Fruit fly (Drosophila melanogaster) whole organism: Measurements from ENCODE around the gene Pif1A.

Experiments
- CG8478 ChIP-seq: fragments of >200 bp; optimal IDR thresholded peaks from 2 replicates; lab custom pipeline; 2018; ENCODE audit warnings: inconsistent platforms
- Dll ChIP-seq: fragments of >200 bp; optimal IDR thresholded peaks from 2 replicates; lab custom pipeline; 2017
- EcR ChIP-seq, 2 experiments: fragments of >200 bp; optimal IDR thresholded peaks; 2 replicates each; lab custom pipeline; 2017; ENCODE audit warnings: missing biosample characterization in 2 of 2, missing genetic modification characterization in 2 of 2, missing genetic modification reagents in 2 of 2
- pan ChIP-seq: fragments of >200 bp; optimal IDR thresholded peaks from 2 replicates; lab custom pipeline; 2017
- psq ChIP-seq: fragments of >200 bp; optimal IDR thresholded peaks from 2 replicates; lab custom pipeline; 2017
- usp ChIP-seq: fragments of >200 bp; optimal IDR thresholded peaks from 2 replicates; lab custom pipeline; 2017; ENCODE audit warnings: missing biosample characterization, missing genetic modification characterization, mixed read lengths

Pif1A gene

DNA sequence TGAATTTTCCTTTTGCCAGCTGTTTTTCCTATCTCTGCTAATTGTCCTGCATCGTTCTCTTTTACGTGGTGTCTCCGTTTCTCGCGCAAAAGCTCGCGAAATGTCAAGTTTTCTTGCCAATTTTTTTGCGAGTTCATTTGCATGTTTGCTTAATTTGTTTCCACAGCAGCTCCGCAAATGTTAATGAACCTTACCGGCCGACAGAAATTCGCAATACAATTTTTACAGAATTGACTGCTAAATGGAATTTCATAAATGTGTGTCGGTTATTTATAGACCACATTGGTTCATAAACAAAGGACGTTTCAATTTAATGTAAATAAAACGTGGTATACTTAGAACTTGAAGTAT, 52.2 kb downstream of the Pif1A start:
- no peak for TF ChIP-seq Dll (lab: Kevin White, UChicago)
- no peak for TF ChIP-seq CG8478 (lab: Kevin White, UChicago)
- TF ChIP-seq EcR (GFP tag; optimal IDR thresholded peaks at IDR 0.05; lab: Kevin White, UChicago), result no peak
- no peak for TF ChIP-seq pan (lab: Kevin White, UChicago)
- no peak for TF ChIP-seq psq (lab: Kevin White, UChicago)
- TF ChIP-seq usp (GFP tag; lab: Kevin White, UChicago), result no peak

DNA sequence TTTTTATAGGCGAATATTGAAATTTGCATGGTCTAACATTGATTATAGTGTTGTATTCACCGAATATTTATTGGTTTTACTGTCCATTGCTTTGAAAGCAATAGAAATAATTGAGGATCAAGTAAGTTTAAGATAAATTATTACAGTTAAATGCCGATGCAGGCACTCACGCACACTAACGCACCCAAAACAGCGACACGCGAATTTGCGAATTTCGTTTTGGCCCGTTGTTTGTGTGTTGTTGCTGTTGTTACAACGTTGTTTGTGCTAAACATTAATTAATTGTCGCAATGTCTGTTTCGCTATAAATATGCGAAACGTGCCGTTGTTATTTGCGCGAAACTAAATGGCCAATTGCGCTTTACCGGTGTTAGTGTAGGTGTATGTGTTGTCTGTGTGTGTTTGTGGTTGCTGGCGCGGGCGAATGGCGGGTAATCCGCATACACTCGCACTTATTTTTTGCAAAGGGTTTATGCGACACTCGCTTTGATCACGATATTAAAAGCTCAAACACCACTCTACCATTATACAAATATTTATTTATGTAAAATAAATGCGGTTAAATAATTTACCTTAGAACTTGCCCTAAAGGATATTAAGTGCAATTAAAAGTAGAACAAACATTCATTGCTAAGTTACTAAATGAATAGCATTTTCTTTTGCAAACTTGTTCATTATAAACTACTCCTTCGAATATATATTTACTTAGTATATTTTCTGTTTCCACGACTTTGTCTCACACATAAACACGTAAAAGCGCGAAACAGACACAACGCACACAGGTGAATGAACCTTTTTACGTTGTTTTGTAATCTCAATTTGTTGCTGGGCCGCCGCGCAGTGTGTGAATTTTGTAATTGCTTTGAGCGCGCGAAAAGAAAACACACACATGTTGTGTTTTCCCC, 52.9 kb downstream of the Pif1A start:
- TF ChIP-seq Dll (lab: Kevin White, UChicago) (no peak), psq (lab: Kevin White, UChicago) (no peak), EcR (GFP tag; optimal IDR thresholded peaks at IDR 0.05; lab: Kevin White, UChicago) (peak; percentile 66 to 75), usp (GFP tag; lab: Kevin White, UChicago) (no peak), CG8478 (lab: Kevin White, UChicago) (no peak)

DNA sequence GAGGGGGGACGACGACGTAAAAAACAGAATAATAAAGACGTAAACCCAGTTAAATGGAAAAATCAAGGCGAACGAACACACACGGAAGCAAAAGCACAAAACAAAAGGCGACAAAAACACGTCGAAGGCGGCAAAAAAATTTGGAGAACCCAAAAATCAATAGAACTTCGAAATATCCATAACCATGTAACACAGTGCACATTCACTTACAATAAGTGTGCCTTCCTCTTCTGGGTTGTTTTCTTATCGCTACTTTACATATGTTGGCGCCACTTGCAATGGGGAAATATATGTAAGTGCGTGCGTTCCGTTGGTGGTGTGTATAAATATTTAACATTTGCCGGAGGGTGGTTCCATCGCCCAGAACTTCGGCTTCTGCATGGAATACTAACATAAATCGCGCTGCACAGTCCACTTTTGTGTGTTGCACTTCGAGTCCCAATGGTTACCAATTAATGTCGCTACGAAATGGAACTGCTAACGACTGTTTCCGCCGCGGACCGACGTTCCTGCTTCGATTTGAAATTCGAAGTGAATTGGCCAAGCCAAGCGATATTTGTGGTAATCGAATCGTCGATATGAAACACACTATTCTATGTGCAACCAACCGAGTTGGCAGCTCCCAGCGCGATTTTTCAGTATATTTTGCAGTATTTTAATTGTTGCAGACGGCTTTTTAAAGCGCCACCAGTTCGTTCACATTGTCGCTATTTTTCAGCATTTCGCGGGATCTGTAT, 53.7 kb downstream of the Pif1A start, which contains the start of the genes CG9801 and Nasp:
Gene CG9801, minus strand, starts transcription at position 542 of the 737 bp plus-strand sequence.
Gene Nasp, plus strand, starts transcription at position 665 of the 737 bp plus-strand sequence.
- TF ChIP-seq CG8478 (lab: Kevin White, UChicago) (no peak), EcR (GFP tag; optimal IDR thresholded peaks at IDR 0.05; lab: Kevin White, UChicago) (no peak), pan (lab: Kevin White, UChicago) (no peak), Dll (lab: Kevin White, UChicago) (no peak), usp (GFP tag; lab: Kevin White, UChicago) (no peak)

DNA sequence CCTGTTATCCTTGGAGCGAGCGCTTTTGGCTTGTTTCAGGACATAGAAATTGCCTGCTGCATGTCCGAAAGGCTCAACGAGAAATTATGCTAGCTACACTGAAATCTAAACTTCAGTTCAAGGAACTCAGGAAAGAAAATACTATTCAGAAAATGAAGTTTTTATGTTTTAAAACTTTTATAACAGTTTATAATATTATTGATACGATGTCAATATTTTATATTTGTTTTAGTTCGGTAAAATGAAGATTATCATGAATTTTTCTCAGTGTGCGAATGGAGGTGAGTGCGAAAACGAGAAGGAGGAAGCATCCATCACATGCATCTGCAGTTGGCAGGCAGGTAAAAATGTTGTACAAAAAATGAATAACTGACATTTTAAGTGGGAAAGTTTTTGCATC, 54.6 kb downstream of the Pif1A start:
- TF ChIP-seq pan (lab: Kevin White, UChicago) (no peak), CG8478 (lab: Kevin White, UChicago) (no peak), Dll (lab: Kevin White, UChicago) (no peak), psq (lab: Kevin White, UChicago) (no peak), usp (GFP tag; lab: Kevin White, UChicago) (no peak), EcR (GFP tag; optimal IDR thresholded peaks at IDR 0.05; lab: Kevin White, UChicago) (no peak)

DNA sequence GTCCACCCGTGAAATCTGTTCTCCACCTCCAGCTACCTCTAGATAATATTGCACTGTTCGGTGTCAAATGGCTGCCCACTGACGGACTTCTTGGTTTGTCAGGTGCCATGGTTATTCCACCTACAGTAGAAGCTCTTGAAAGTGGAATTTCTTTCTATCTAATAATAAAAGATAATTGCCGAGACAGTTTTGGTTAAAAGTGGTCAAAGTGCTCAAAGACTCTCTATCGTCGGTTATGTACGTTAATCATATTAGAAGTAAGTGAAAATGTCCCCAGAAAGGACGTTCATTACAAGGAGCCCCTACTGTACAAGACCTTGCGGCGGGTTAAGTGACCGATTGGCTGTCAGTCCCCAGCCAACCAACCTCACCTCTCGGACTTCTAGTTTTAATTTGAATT, 56.8 kb downstream of the Pif1A start:
- no peak for TF ChIP-seq EcR (GFP tag; optimal IDR thresholded peaks at IDR 0.05; lab: Kevin White, UChicago)
- no peak for TF ChIP-seq psq (lab: Kevin White, UChicago)
- no peak for TF ChIP-seq Dll (lab: Kevin White, UChicago)
- no peak for TF ChIP-seq usp (GFP tag; lab: Kevin White, UChicago)
- no peak for TF ChIP-seq pan (lab: Kevin White, UChicago)
- no peak for TF ChIP-seq CG8478 (lab: Kevin White, UChicago)

DNA sequence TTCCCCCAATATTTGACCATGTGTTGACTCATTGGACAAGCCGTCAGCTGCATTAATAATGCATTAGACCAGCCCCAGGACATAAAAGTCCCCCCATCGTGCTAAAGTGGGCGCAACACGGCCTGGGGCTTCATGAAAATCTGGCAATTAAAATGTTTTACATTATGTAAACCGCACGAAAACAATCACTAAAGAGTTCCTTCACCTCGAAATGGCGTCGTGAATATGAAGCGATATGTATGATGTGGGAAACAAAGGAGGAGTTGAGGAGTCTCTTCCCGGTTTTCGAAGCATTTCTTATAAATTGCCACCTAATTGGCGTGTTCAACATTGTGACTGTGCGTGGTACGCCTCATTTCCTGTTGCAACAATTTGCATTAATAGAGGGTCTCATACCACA, 58.3 kb downstream of the Pif1A start:
- no peak for TF ChIP-seq Dll (lab: Kevin White, UChicago)
- no peak for TF ChIP-seq psq (lab: Kevin White, UChicago)
- TF ChIP-seq EcR (GFP tag; optimal IDR thresholded peaks at IDR 0.05; lab: Kevin White, UChicago), result peak in 1 of 2 experiments; percentile 69

DNA sequence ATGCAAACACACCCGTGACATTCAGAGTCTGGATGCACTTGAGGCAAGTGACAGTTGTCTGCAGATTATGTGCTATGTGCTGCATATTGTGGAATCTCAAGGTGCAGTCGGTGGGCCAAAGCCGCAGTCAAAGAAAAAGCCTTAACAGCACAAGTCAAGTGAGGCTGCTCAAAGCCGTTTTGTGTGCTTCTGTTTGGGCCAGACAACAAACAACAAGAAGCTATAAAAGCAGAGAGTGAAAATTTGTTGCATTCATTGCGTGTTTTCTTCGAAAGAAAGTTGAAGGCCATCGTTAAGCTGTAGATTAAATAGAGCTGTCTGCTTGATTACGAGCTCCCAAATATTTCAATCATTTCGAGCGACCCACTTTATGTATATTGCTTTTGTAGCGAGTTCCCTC, 59.0 kb downstream of the Pif1A start:
- TF ChIP-seq pan (lab: Kevin White, UChicago), result no peak
- TF ChIP-seq CG8478 (lab: Kevin White, UChicago), result no peak
- no peak for TF ChIP-seq EcR (GFP tag; optimal IDR thresholded peaks at IDR 0.05; lab: Kevin White, UChicago)
- no peak for TF ChIP-seq Dll (lab: Kevin White, UChicago)
- no peak for TF ChIP-seq usp (GFP tag; lab: Kevin White, UChicago)
- no peak for TF ChIP-seq psq (lab: Kevin White, UChicago)

DNA sequence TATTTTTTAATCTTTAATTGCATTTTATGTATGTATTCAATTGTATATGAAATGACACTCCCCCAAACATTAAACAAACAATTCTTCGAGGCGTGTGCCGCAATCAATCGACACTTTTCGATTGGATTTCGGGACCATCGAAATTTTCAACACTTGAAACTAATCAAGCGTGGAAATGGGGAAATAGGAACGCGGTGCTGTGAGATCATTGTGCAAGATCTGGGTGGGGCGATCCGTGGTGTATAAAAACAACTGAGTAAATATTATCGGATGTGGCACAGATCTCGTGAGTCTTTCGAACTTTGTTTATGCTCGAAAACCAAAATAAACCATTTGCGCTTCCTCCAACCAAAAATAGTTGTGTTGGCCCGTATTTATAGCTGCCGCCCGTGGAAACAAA, 59.7 kb downstream of the Pif1A start:
- no peak for TF ChIP-seq pan (lab: Kevin White, UChicago)

DNA sequence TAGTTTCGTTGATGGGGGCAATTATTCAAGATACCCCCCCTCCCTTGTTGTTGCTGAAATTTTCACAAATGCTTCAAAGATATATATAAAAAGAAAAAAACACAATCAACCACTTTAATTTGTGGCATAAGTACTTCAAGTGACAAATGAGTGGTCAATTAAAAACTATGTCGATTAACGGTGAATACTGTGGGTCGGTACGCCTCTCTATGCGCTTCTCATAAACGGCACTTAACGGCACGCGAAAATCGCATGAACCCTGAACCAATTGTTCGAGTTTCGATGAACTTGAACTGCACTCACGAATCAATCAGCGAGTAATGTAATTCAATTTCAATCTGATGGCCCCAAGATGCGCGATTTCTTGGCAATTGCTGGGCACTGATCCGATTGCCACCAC, 60.9 kb downstream of the Pif1A start:
- TF ChIP-seq EcR (GFP tag; optimal IDR thresholded peaks at IDR 0.05; lab: Kevin White, UChicago) (no peak), pan (lab: Kevin White, UChicago) (no peak), psq (lab: Kevin White, UChicago) (no peak), CG8478 (lab: Kevin White, UChicago) (no peak), usp (GFP tag; lab: Kevin White, UChicago) (no peak), Dll (lab: Kevin White, UChicago) (no peak)

DNA sequence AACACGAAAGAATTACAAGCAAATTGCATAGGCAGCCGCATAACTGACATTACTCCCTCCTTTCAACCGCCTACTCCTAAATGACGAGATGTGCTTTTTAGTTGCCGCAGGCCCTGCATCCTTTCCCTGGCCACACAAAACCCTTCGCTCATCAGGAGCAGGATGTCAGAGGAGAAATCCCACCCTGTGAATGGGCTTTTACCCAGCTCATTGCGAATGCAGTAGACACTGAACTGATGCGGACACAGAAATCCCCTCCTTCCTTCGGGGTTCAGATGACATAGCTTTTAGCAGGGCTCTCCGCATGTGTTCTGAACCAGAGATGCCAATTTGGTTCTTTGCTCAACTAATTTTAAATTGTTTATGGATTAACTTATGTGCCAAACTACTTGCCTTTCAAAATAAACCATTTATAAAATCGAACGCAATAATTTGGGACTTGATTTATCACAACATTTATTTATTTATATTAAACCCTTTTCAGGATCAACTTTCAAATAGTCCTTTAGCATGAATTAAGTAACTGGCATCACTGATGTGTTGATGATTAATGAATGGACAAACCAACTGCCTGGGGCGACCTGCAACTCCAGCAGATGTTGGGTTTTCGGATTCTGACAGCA, 61.7 kb downstream of the Pif1A start:
- TF ChIP-seq Dll (lab: Kevin White, UChicago) (no peak), usp (GFP tag; lab: Kevin White, UChicago) (no peak), psq (lab: Kevin White, UChicago) (no peak), CG8478 (lab: Kevin White, UChicago) (no peak), pan (lab: Kevin White, UChicago) (no peak), EcR (GFP tag; optimal IDR thresholded peaks at IDR 0.05; lab: Kevin White, UChicago) (no peak)
